Worm (Caenorhabditis elegans): ENCODE measurements around the gene M176.9.

M176.9 gene

DNA sequence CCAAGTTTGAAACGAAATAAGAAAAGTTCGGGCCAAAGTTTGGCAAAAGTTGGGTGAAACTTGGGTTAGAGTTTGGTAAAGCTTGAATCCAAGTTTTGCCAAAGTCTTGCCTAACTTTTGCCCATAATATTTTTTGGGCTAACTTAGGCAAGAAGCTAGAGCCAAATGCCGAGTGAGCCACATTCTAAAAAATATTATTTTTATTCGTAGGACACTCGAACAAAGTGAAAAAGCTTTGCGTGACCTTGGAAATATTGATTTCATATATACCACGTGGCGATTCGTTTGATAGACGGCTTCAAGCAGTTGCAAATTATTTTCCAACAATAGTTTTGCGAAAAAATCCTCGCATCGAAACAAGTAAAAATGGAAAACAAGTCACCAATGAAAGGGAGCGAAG, 7.6 kb downstream of the M176.9 start, which contains the start of gene Y51B9A.5 (continued):
- no peak for TF ChIP-seq D2030.7 (GFP tag; IDR thresholded peaks at IDR 0.05)

DNA sequence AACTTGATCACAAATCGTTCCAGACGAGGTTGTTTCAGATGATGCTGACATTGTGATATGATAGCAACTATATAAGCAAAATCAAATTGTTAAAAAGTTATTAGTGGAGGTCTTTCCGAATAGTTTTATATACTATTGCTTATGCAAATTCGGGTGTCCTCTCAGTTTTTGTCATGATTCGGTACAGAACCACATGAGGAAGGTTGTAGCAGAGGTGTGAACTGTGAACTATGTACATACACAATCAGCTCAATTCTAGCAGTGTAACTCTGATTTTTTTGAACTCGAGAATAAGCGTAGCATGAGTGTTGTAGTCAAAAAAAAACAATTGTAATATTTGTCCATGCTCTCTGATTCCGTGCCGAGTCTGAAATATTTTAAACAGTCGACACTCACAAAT, 8.3 kb downstream of the M176.9 start, which contains the start of gene Y51B9A.6:
Gene Y51B9A.6, minus strand, starts transcription at position 101 of the 400 bp plus-strand sequence.
- TF ChIP-seq bed-1 (GFP tag; IDR thresholded peaks at IDR 0.05) (no peak), rcor-1 (GFP tag; IDR thresholded peaks at IDR 0.05) (no peak), let-526 (GFP tag; IDR thresholded peaks at IDR 0.05) (no peak), tbx-9 (tag; optimal IDR thresholded peaks at IDR 0.05; ENCODE audit: borderline replicate concordance) (no peak), ztf-28 (GFP tag; IDR thresholded peaks at IDR 0.05) (no peak), B0035.1 (tag; optimal IDR thresholded peaks at IDR 0.05) (no peak), ztf-18 (tag; optimal IDR thresholded peaks at IDR 0.05) (no peak), F49E8.2 (tag; optimal IDR thresholded peaks at IDR 0.05; ENCODE audit: insufficient read depth) (no peak), lin-35 (GFP tag; optimal IDR thresholded peaks at IDR 0.05) (no peak), dox-1 (GFP tag; IDR thresholded peaks at IDR 0.05) (no peak), Y56A3A.18 (GFP tag; IDR thresholded peaks at IDR 0.05) (no peak), B0261.1 (tag; optimal IDR thresholded peaks at IDR 0.05) (no peak), ztf-6 (GFP tag; IDR thresholded peaks at IDR 0.05) (no peak), chd-7 (tag; optimal IDR thresholded peaks at IDR 0.05) (no peak), Y95B8A.8 (GFP tag; IDR thresholded peaks at IDR 0.05) (no peak), K11D2.4 (GFP tag; IDR thresholded peaks at IDR 0.05) (no peak)

DNA sequence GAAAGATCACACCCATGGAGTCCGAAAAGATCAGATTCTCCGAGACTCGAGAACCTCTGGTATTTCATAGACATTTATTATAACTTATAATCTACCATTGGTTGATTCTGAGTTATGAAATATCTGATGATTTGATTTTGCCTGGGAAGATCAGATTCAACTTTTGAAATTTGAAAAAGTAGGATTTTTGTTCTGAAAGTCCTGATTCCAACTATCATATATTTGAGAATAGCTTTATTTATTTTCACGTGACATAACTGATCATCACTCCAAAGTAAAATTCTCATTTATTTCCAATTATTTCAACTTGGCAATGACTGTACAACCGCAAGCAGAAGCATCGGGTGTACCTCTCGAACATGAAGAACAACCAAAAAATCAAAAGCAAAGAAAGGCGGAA, 11.7 kb downstream of the M176.9 start, which contains the start of gene Y51B9A.7:
Gene Y51B9A.7, plus strand, starts transcription at position 301 of the 400 bp plus-strand sequence.
- TF ChIP-seq F57A8.1 (GFP tag; optimal IDR thresholded peaks at IDR 0.05): no peak
- no peak for TF ChIP-seq ccch-3 (GFP tag; optimal IDR thresholded peaks at IDR 0.05)
- TF ChIP-seq D2030.7 (GFP tag; IDR thresholded peaks at IDR 0.05): no peak
- TF ChIP-seq attf-5 (GFP tag; optimal IDR thresholded peaks at IDR 0.05): no peak
- TF ChIP-seq ceh-100 (GFP tag; IDR thresholded peaks at IDR 0.05): no peak
- no peak for TF ChIP-seq akir-1 (GFP tag; optimal IDR thresholded peaks at IDR 0.05)
- no peak for TF ChIP-seq madf-6 (GFP tag; IDR thresholded peaks at IDR 0.05)
- TF ChIP-seq mcd-1 (GFP tag; IDR thresholded peaks at IDR 0.05): no peak
- no peak for TF ChIP-seq nfya-1 (tag; optimal IDR thresholded peaks at IDR 0.05; ENCODE audit: borderline replicate concordance, insufficient read depth)
- no peak for TF ChIP-seq unc-62 (GFP tag; optimal IDR thresholded peaks at IDR 0.05)
- no peak for TF ChIP-seq nhr-179 (tag; optimal IDR thresholded peaks at IDR 0.05)
- no peak for TF ChIP-seq Y67H2A.10 (GFP tag; conservative IDR thresholded peaks at IDR 0.05)
- TF ChIP-seq pbrm-1 (GFP tag; IDR thresholded peaks at IDR 0.05): no peak
- no peak for TF ChIP-seq aptf-2 (GFP tag; conservative IDR thresholded peaks at IDR 0.05)
- no peak for TF ChIP-seq ets-4 (GFP tag; optimal IDR thresholded peaks at IDR 0.05)
- TF ChIP-seq snpc-1.3 (tag; optimal IDR thresholded peaks at IDR 0.05; ENCODE audit: insufficient read depth): no peak

DNA sequence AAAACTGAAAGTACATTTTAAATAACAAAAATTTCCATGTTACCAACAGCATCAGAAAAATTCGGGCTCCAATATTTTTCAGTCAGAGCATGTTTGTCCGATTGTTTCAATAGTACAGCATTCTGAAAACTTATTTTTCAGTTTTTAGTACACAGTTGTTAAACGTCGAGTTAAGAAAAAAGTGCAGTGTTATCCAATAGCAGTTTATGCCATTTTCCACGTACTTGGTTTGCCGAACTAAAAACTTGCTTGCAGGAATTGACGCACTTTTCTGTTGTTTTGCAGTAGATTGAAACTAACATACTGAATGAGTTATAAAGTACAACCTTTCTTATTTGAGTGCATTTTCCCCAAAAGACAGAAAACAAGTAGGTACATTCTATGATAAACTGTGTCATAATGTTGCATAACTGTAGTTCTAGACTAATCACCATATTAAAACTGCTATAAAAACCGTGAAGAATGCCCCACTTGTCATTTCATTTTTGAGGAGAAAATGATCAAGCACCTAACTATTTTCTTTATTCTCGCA, 13.0 kb downstream of the M176.9 start, which contains the start of the genes Y51B9A.14 and Y51B9A.8:
Gene Y51B9A.14, minus strand, starts transcription at position 101 of the 532 bp plus-strand sequence.
Gene Y51B9A.8, plus strand, starts transcription at position 482 of the 532 bp plus-strand sequence.
- TF ChIP-seq D2030.7 (GFP tag; IDR thresholded peaks at IDR 0.05): no peak
- no peak for TF ChIP-seq sptf-2 (GFP tag; optimal IDR thresholded peaks at IDR 0.05)

All from whole organism, young adult.